Worm (Caenorhabditis elegans): Measurements from ENCODE around the gene ceh-41.

ce11 chrX:1845493-1845892, 3.0 kb downstream of the ceh-41 start, which contains the start of gene T26C11.4:
- TF ChIP-seq ztf-1 (GFP tag; conservative IDR thresholded peaks at IDR 0.05): no peak
- no peak for TF ChIP-seq Y55F3AM.14 (GFP tag; optimal IDR thresholded peaks at IDR 0.05)
- TF ChIP-seq zag-1 (tag; optimal IDR thresholded peaks at IDR 0.05): no peak
- TF ChIP-seq peb-1 (tag; optimal IDR thresholded peaks at IDR 0.05): no peak
- no peak for TF ChIP-seq lin-39 (tag; optimal IDR thresholded peaks at IDR 0.05)
- TF ChIP-seq skn-1 (tag; optimal IDR thresholded peaks at IDR 0.05): no peak
- no peak for TF ChIP-seq mab-5 (tag; optimal IDR thresholded peaks at IDR 0.05)
- TF ChIP-seq snpc-4 (tag; optimal IDR thresholded peaks at IDR 0.05): no peak

Data from whole organism, L2 larva.